Fruit fly (Drosophila melanogaster): ENCODE data around the gene CG31816.

dm6 chr2L:16537049-16537459, 5.3 kb upstream of the CG31816 start:
- TF ChIP-seq CG5204 (GFP tag; optimal IDR thresholded peaks at IDR 0.05): no peak
- TF ChIP-seq ovo (GFP tag; optimal IDR thresholded peaks at IDR 0.05): no peak
- TF ChIP-seq CG11617 (GFP tag; optimal IDR thresholded peaks at IDR 0.05): no peak
- TF ChIP-seq Mnt (GFP tag; optimal IDR thresholded peaks at IDR 0.05): no peak
- no peak for TF ChIP-seq kay (GFP tag; ENCODE audit: borderline replicate concordance)
- TF ChIP-seq pad (GFP tag; optimal IDR thresholded peaks at IDR 0.05): no peak
- no peak for TF ChIP-seq Clk (GFP tag; optimal IDR thresholded peaks at IDR 0.05)
